Fruit fly (Drosophila melanogaster): ENCODE measurements around the gene CG1812.

Gene CG1812

DNA sequence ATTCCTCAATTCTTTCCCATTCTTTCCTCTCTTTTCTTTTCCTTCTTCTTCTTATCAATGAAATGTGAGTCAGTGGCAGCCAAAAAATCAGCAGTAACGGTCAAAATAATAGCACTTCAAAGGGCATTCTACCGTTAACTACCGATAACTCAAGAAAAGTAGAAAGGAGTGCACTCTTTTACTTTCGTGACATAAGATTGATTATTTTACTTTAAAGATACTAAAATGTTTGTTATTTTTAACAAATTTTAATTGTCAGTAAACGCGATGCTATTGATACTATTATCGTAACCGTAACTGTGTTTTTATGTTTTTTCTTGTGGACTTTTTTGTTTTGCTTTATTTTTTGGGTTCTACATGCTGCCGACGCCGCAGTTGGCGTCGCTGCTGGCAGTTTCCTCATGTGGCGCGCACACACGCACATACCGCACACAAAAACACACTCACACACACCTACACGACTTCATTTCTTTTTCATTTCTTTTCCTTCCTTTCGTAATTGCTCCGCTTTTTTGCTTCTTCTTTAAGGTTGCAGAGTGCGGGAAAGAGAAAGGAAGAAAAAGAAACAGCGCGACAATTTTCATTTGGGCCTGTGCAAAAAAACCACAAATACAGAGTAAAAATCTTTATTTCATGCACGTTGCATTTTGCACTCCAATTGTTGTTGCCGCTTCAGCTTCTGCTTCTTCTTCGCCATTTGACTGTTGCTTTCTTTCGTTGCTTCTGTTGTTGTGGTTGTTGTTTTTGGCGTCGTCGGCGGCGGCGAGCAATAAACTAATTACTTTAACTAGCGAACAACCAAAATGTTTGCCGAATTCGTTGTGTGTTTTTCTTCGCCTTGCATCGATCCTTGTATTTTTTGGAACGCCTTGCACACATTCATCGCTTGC lies 1.6 kb upstream of the CG1812 start:
- TF ChIP-seq Ada2b (GFP tag; IDR thresholded peaks at IDR 0.05) (peak; percentile 34; the same call in 1 of the 2 replicates), CG11085 (GFP tag; IDR thresholded peaks at IDR 0.05) (no peak), CG17361 (GFP tag; IDR thresholded peaks at IDR 0.05) (0 out of 3 replicates have a peak, but pooled peaks have one; percentile 9), CG8388 (GFP tag; optimal IDR thresholded peaks at IDR 0.05) (peak; percentile 8), cwo (GFP tag; optimal IDR thresholded peaks at IDR 0.05) (peak; percentile 0), CG18764 (GFP tag; optimal IDR thresholded peaks at IDR 0.05) (no peak), Lhr (GFP tag; optimal IDR thresholded peaks at IDR 0.05) (no peak), CkIIα-i1 (GFP tag; IDR thresholded peaks at IDR 0.05) (no peak), usp (GFP tag; optimal IDR thresholded peaks at IDR 0.05) (no peak), Usf (GFP tag; optimal IDR thresholded peaks at IDR 0.05) (no peak), dmrt99B (tag; optimal IDR thresholded peaks at IDR 0.05) (peak; percentile 1), zfh1 (GFP tag; IDR thresholded peaks at IDR 0.05) (peak; percentile 53; the same call in 1 of the 3 replicates), CG13287 (GFP tag; IDR thresholded peaks at IDR 0.05; ENCODE audit: partially characterized antibody) (no peak), corto (GFP tag; optimal IDR thresholded peaks at IDR 0.05) (peak; percentile 22), CG17385 (GFP tag; optimal IDR thresholded peaks at IDR 0.05) (peak; percentile 81), Deaf1 (tag; optimal IDR thresholded peaks at IDR 0.05) (no peak), Oli (tag; optimal IDR thresholded peaks at IDR 0.05) (peak; percentile 2), kay (GFP tag; optimal IDR thresholded peaks at IDR 0.05) (peak; percentile 59), slbo (GFP tag; IDR thresholded peaks at IDR 0.05) (no peak), psq (GFP tag; optimal IDR thresholded peaks at IDR 0.05) (no peak), CG12155 (GFP tag; optimal IDR thresholded peaks at IDR 0.05) (no peak), Spps (tag; optimal IDR thresholded peaks at IDR 0.05) (no peak), Hsf (GFP tag; optimal IDR thresholded peaks at IDR 0.05) (peak; percentile 23), PHDP (tag; optimal IDR thresholded peaks at IDR 0.05) (no peak), Nf-YA (GFP tag; IDR thresholded peaks at IDR 0.05) (no peak), CG2120 (GFP tag; optimal IDR thresholded peaks at IDR 0.05) (peak; percentile 38), schlank (tag; optimal IDR thresholded peaks at IDR 0.05) (no peak), nau (GFP tag; optimal IDR thresholded peaks at IDR 0.05) (no peak), az2 (GFP tag; optimal IDR thresholded peaks at IDR 0.05) (peak; percentile 22), D19B (GFP tag; optimal IDR thresholded peaks at IDR 0.05) (no peak), pb (GFP tag; optimal IDR thresholded peaks at IDR 0.05) (no peak), lilli (GFP tag; optimal IDR thresholded peaks at IDR 0.05) (peak; percentile 12), CG3281 (GFP tag; optimal IDR thresholded peaks at IDR 0.05) (peak; percentile 7), CG8944 (GFP tag; optimal IDR thresholded peaks at IDR 0.05) (no peak), Opbp (GFP tag; IDR thresholded peaks at IDR 0.05; ENCODE audit: partially characterized antibody) (no peak), phol (tag; optimal IDR thresholded peaks at IDR 0.05) (peak; percentile 31), abd-A (tag; optimal IDR thresholded peaks at IDR 0.05) (no peak), trh (GFP tag; optimal IDR thresholded peaks at IDR 0.05) (no peak), CG2712 (tag; optimal IDR thresholded peaks at IDR 0.05) (peak; percentile 45), unpg (GFP tag; optimal IDR thresholded peaks at IDR 0.05) (peak; percentile 10), cg (GFP tag; optimal IDR thresholded peaks at IDR 0.05) (peak; percentile 74), CG31441 (GFP tag; IDR thresholded peaks at IDR 0.05) (peak; percentile 46), h (optimal IDR thresholded peaks at IDR 0.05) (no peak), en (GFP tag; optimal IDR thresholded peaks at IDR 0.05) (no peak), grau (tag; optimal IDR thresholded peaks at IDR 0.05) (peak; percentile 34), lola (GFP tag; optimal IDR thresholded peaks at IDR 0.05) (peak in 1 of 3 experiments; percentile 36), CG4404 (GFP tag; IDR thresholded peaks at IDR 0.05) (no peak), da (GFP tag; optimal IDR thresholded peaks at IDR 0.05) (no peak), CG14667 (GFP tag; IDR thresholded peaks at IDR 0.05) (no peak)
